Fruit fly (Drosophila melanogaster) whole organism, embryonic: ENCODE results near the gene Or22c.

Experiments
- Ada2b ChIP-seq: fragments of 200-800 bp; sonication (Bioruptor generic); IDR thresholded peaks from 2 replicates; pipeline ENCODE4 v1.3.6; 2022; ENCODE audit warnings: missing biosample characterization, missing genetic modification characterization
- Awh ChIP-seq: fragments of 200-800 bp; sonication (Bioruptor generic); IDR thresholded peaks from 2 replicates; pipeline ENCODE4, ENCODE4 v1.3.6; 2022; ENCODE audit warnings: missing biosample characterization, missing genetic modification characterization
- CG11560 ChIP-seq: fragments of 200-800 bp; sonication (Bioruptor generic); IDR thresholded peaks from 3 replicates; pipeline ENCODE4 v1.3.6; 2022; ENCODE audit warnings: missing biosample characterization, missing genetic modification characterization
- CG12155 ChIP-seq: fragments of 200-800 bp; sonication (Bioruptor generic); optimal IDR thresholded peaks from 3 replicates; lab custom pipeline; 2016; ENCODE audit warnings: missing biosample characterization, missing genetic modification characterization
- CG17328 ChIP-seq: fragments of 200-800 bp; sonication (Bioruptor generic); IDR thresholded peaks from 2 replicates; pipeline ENCODE4 v1.3.6; 2022; ENCODE audit warnings: missing biosample characterization, missing genetic modification characterization
- CG17359 ChIP-seq: fragments of 200-800 bp; sonication (Bioruptor generic); optimal IDR thresholded peaks from 3 replicates; lab custom pipeline; 2018; ENCODE audit warnings: missing biosample characterization, mild to moderate bottlenecking, missing genetic modification characterization, moderate library complexity
- CG18262 ChIP-seq: fragments of 200-800 bp; optimal IDR thresholded peaks from 3 replicates; lab custom pipeline; 2019; ENCODE audit warnings: missing biosample characterization, mild to moderate bottlenecking, missing genetic modification characterization, moderate library complexity
- CG18764 ChIP-seq: fragments of 200-800 bp; sonication (Bioruptor generic); optimal IDR thresholded peaks from 3 replicates; lab custom pipeline; 2016; ENCODE audit warnings: missing biosample characterization, missing genetic modification characterization
- CG2129 ChIP-seq: fragments of 200-800 bp; sonication (Bioruptor generic); IDR thresholded peaks from 2 replicates; pipeline ENCODE4 v1.3.6; 2022; ENCODE audit warnings: missing biosample characterization, missing genetic modification characterization; ENCODE audit not compliant: partially characterized antibody
- CG30431 ChIP-seq: fragments of 200-800 bp; sonication (Bioruptor generic); optimal IDR thresholded peaks from 2 replicates; lab custom pipeline; 2017; ENCODE audit warnings: missing biosample characterization, missing genetic modification characterization
- CG3065 ChIP-seq: fragments of 200-800 bp; sonication (Bioruptor generic); optimal IDR thresholded peaks from 2 replicates; lab custom pipeline; 2016; ENCODE audit warnings: missing biosample characterization, missing genetic modification characterization
- CG3838 ChIP-seq: fragments of 200-800 bp; sonication (Bioruptor generic); optimal IDR thresholded peaks from 3 replicates; lab custom pipeline; 2016; ENCODE audit warnings: missing biosample characterization, missing genetic modification characterization
- CG4404 ChIP-seq: fragments of 200-800 bp; sonication (Bioruptor generic); IDR thresholded peaks from 2 replicates; pipeline ENCODE4 v1.3.6; 2022; ENCODE audit warnings: missing biosample characterization, missing genetic modification characterization
- CG4730 ChIP-seq: fragments of 200-800 bp; sonication (Bioruptor generic); IDR thresholded peaks from 2 replicates; pipeline ENCODE4 v1.3.6; 2022; ENCODE audit warnings: missing biosample characterization, missing genetic modification characterization
- CG6654 ChIP-seq: fragments of 200-800 bp; sonication (Bioruptor generic); optimal IDR thresholded peaks from 2 replicates; lab custom pipeline; 2017; ENCODE audit warnings: missing biosample characterization, mild to moderate bottlenecking, missing genetic modification characterization
- CG8089 ChIP-seq: fragments of 200-800 bp; sonication (Bioruptor generic); optimal IDR thresholded peaks from 3 replicates; lab custom pipeline; 2016; ENCODE audit warnings: missing biosample characterization, missing genetic modification characterization
- CG9932 ChIP-seq: fragments of 200-800 bp; sonication (Bioruptor generic); IDR thresholded peaks from 2 replicates; pipeline ENCODE4 v1.3.6; 2022; ENCODE audit warnings: missing biosample characterization, missing genetic modification characterization
- Dll ChIP-seq: fragments of 200-800 bp; sonication (Bioruptor generic); IDR thresholded peaks from 4 replicates; pipeline ENCODE4 v1.3.6; 2022; ENCODE audit warnings: missing biosample characterization, missing genetic modification characterization; ENCODE audit not compliant: partially characterized antibody
- Ets65A ChIP-seq: fragments of 200-800 bp; sonication (Bioruptor generic); peaks from one replicate; lab custom pipeline; 2016; ENCODE audit warnings: missing biosample characterization, missing genetic modification characterization
- H2.0 ChIP-seq: fragments of 200-800 bp; sonication (Bioruptor generic); IDR thresholded peaks from 2 replicates; pipeline ENCODE4 v1.3.6; 2022; ENCODE audit warnings: missing biosample characterization, missing genetic modification characterization
- HLH3B ChIP-seq: fragments of 200-800 bp; sonication (Bioruptor generic); IDR thresholded peaks from 2 replicates; pipeline ENCODE4 v1.3.6; 2022; ENCODE audit warnings: missing biosample characterization, missing genetic modification characterization
- Med ChIP-seq: fragments of 200-800 bp; sonication (Bioruptor generic); peaks from one replicate; lab custom pipeline; 2016; ENCODE audit warnings: missing biosample characterization, missing genetic modification characterization, mild to moderate bottlenecking, inconsistent platforms, moderate library complexity
- Neu2 ChIP-seq: fragments of 200-800 bp; sonication (Bioruptor generic); optimal IDR thresholded peaks from 3 replicates; lab custom pipeline; 2016; ENCODE audit warnings: missing biosample characterization, missing genetic modification characterization, borderline replicate concordance
- NfI ChIP-seq: fragments of 200-800 bp; sonication (Bioruptor generic); optimal IDR thresholded peaks from 3 replicates; lab custom pipeline; 2018; ENCODE audit warnings: missing biosample characterization, mild to moderate bottlenecking, missing genetic modification characterization, moderate library complexity
- Pdp1 ChIP-seq, 2 experiments: fragments of 200-800 bp; sonication (Bioruptor generic); optimal IDR thresholded peaks; 3 replicates each; lab custom pipeline; 2016; ENCODE audit warnings: missing biosample characterization in 2 of 2, missing genetic modification characterization in 2 of 2, mild to moderate bottlenecking in 1 of 2, moderate library complexity in 1 of 2
- aop ChIP-seq: fragments of 200-800 bp; sonication (Bioruptor generic); IDR thresholded peaks from 2 replicates; pipeline ENCODE4 v1.3.6; 2022; ENCODE audit warnings: missing biosample characterization, missing genetic modification characterization
- ara ChIP-seq: fragments of 200-800 bp; sonication (Bioruptor generic); IDR thresholded peaks from 2 replicates; pipeline ENCODE4 v1.3.6; 2022; ENCODE audit warnings: missing biosample characterization, missing genetic modification characterization
- bowl ChIP-seq: fragments of 200-800 bp; sonication (Bioruptor generic); IDR thresholded peaks from 2 replicates; pipeline ENCODE4 v1.3.6; 2022; ENCODE audit warnings: missing biosample characterization, missing genetic modification characterization
- cas ChIP-seq: fragments of 200-800 bp; sonication (Bioruptor generic); IDR thresholded peaks from 2 replicates; pipeline ENCODE4 v1.3.6; 2022; ENCODE audit warnings: missing biosample characterization, missing genetic modification characterization
- caup ChIP-seq: fragments of 200-800 bp; sonication (Bioruptor generic); optimal IDR thresholded peaks from 3 replicates; lab custom pipeline; 2017; ENCODE audit warnings: missing biosample characterization, mild to moderate bottlenecking, missing genetic modification characterization, moderate library complexity; ENCODE audit not compliant: severe bottlenecking
- chif ChIP-seq, 2 experiments: fragments of 200-800 bp; sonication (Bioruptor generic); optimal IDR thresholded peaks; 3 replicates each; lab custom pipeline; 2016; ENCODE audit warnings: missing biosample characterization in 2 of 2, missing genetic modification characterization in 2 of 2
- chm ChIP-seq: fragments of 200-800 bp; sonication (Bioruptor generic); IDR thresholded peaks from 2 replicates; pipeline ENCODE4 v1.3.6; 2022; ENCODE audit warnings: missing biosample characterization, missing genetic modification characterization
- corto ChIP-seq: fragments of 200-800 bp; sonication (Bioruptor generic); optimal IDR thresholded peaks from 2 replicates; lab custom pipeline; 2016; ENCODE audit warnings: missing biosample characterization, mild to moderate bottlenecking, missing genetic modification characterization, moderate library complexity
- da ChIP-seq: fragments of 200-800 bp; sonication (Bioruptor generic); optimal IDR thresholded peaks from 2 replicates; lab custom pipeline; 2016; ENCODE audit warnings: missing biosample characterization, missing genetic modification characterization
- gro ChIP-seq: fragments of 200-800 bp; sonication (Bioruptor generic); optimal IDR thresholded peaks from 2 replicates; lab custom pipeline; 2016; ENCODE audit warnings: missing biosample characterization, missing genetic modification characterization
- hkb ChIP-seq, 2 experiments: fragments of 200-800 bp in 1 of 2; fragments of >200 bp in 1 of 2; sonication (Bioruptor generic) in 1 of 2; IDR thresholded peaks in 1 of 2; optimal IDR thresholded peaks in 1 of 2; 2 replicates each; pipeline versions ENCODE4 v1.3.6 to Lab custom; 2017 to 2022; ENCODE audit warnings: missing biosample characterization in 1 of 2, missing genetic modification characterization in 1 of 2
- kay ChIP-seq: fragments of 200-800 bp; sonication (Bioruptor generic); optimal IDR thresholded peaks from 2 replicates; lab custom pipeline; 2016; ENCODE audit warnings: missing biosample characterization, missing genetic modification characterization
- lmd ChIP-seq: fragments of 200-800 bp; sonication (Bioruptor generic); IDR thresholded peaks from 2 replicates; pipeline ENCODE4 v1.3.6; 2022; ENCODE audit warnings: missing biosample characterization, missing genetic modification characterization
- lola ChIP-seq, 3 experiments: fragments of >200 bp in 2 of 3; fragments of 200-800 bp in 1 of 3; sonication (Bioruptor generic) in 1 of 3; optimal IDR thresholded peaks; 2 replicates each; lab custom pipeline; 2017 to 2019; ENCODE audit warnings: missing biosample characterization in 3 of 3, missing genetic modification characterization in 3 of 3, mild to moderate bottlenecking in 1 of 3, moderate library complexity in 1 of 3
- nom ChIP-seq: fragments of 200-800 bp; sonication (Bioruptor generic); optimal IDR thresholded peaks from 2 replicates; lab custom pipeline; 2017; ENCODE audit warnings: missing biosample characterization, missing genetic modification characterization, mild to moderate bottlenecking, moderate library complexity, missing genetic modification reagents
- onecut ChIP-seq: fragments of 200-800 bp; sonication (Bioruptor generic); IDR thresholded peaks from 2 replicates; pipeline ENCODE4 v1.3.6; 2022; ENCODE audit warnings: missing biosample characterization, missing genetic modification characterization
- pita ChIP-seq: fragments of 200-800 bp; sonication (Bioruptor generic); optimal IDR thresholded peaks from 2 replicates; lab custom pipeline; 2017; ENCODE audit warnings: missing biosample characterization, mild to moderate bottlenecking, missing genetic modification characterization
- row ChIP-seq: fragments of 200-800 bp; sonication (Bioruptor generic); IDR thresholded peaks from 3 replicates; pipeline ENCODE4 v1.3.6; 2022; ENCODE audit warnings: missing biosample characterization, missing genetic modification characterization
- sens ChIP-seq: fragments of 200-800 bp; sonication (Bioruptor generic); peaks from one replicate; lab custom pipeline; 2016; ENCODE audit warnings: missing biosample characterization, missing genetic modification characterization
- sqz ChIP-seq: fragments of 200-800 bp; sonication (Bioruptor generic); optimal IDR thresholded peaks from 3 replicates; lab custom pipeline; 2018; ENCODE audit warnings: missing biosample characterization, mild to moderate bottlenecking, missing genetic modification characterization
- sr ChIP-seq: fragments of 200-800 bp; sonication (Bioruptor generic); IDR thresholded peaks from 3 replicates; pipeline ENCODE4 v1.3.6; 2022; ENCODE audit warnings: missing biosample characterization, missing genetic modification characterization
- tup ChIP-seq: fragments of 200-800 bp; sonication (Bioruptor generic); optimal IDR thresholded peaks from 2 replicates; lab custom pipeline; 2016; ENCODE audit warnings: missing biosample characterization, mild to moderate bottlenecking, missing genetic modification characterization, moderate library complexity
- unpg ChIP-seq: fragments of 200-800 bp; sonication (Bioruptor generic); optimal IDR thresholded peaks from 3 replicates; lab custom pipeline; 2018; ENCODE audit warnings: missing biosample characterization, mild to moderate bottlenecking, missing genetic modification characterization, moderate library complexity
- zen2 ChIP-seq: fragments of 200-800 bp; sonication (Bioruptor generic); IDR thresholded peaks from 3 replicates; pipeline ENCODE4 v1.3.6; 2022; ENCODE audit warnings: missing biosample characterization, missing genetic modification characterization; ENCODE audit not compliant: partially characterized antibody
- zf30C ChIP-seq: fragments of 200-800 bp; sonication (Bioruptor generic); optimal IDR thresholded peaks from 3 replicates; lab custom pipeline; 2018; ENCODE audit warnings: missing biosample characterization, mild to moderate bottlenecking, missing genetic modification characterization

Gene Or22c

DNA sequence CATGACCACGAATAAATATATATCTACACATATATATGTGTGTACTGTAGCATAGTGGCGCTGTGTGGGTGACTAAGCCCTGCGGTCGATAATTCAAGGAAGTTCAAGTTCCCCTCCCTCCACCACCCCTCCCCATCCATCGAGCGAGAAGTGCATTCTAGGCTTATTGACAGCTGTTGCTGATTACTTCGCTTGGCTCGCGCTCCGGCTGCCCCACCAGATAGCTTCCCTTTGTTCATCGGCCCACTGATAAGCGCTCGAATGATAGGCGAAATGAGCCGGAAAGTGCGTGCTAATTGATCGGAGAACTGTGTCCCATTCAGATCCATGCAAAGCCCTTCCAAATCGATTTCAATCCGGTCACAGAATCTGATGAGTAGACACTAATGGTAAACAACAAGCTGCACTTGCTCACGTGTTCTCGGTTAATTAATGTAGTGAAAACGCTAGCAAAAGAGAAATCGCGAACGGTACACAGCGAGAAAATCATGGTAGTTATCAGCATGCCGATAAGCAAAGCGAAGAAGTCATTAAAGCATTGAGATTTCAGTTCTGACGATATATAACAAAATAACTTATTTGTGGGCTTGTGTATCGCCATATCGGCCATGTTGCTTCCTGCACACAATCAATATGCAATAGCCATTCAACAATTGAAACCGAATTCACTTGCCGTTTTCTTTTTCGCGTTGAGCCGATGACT, 16.0 kb upstream of the Or22c start (continued):
- TF ChIP-seq CG17328 (GFP tag; lab: Robert Waterston, UW): no peak
- TF ChIP-seq Ada2b (GFP tag; lab: Robert Waterston, UW): no peak
- TF ChIP-seq CG3065: no peak
- peak; percentile 70 for TF ChIP-seq onecut (GFP tag; lab: Robert Waterston, UW)
- no peak for TF ChIP-seq caup
- no peak for TF ChIP-seq H2.0 (GFP tag; lab: Robert Waterston, UW)
- peak; percentile 3 for TF ChIP-seq unpg
- no peak for TF ChIP-seq CG3838
- no peak for TF ChIP-seq Ets65A (GFP tag; lab: Kevin White, UChicago)
- TF ChIP-seq chif (GFP tag; optimal IDR thresholded peaks at IDR 0.05; lab: Kevin White, UChicago): no peak
- no peak for TF ChIP-seq chm (GFP tag; lab: Robert Waterston, UW)
- TF ChIP-seq tup (GFP tag; lab: Kevin White, UChicago): no peak
- no peak for TF ChIP-seq sqz
- peak; percentile 10 for TF ChIP-seq nom
- TF ChIP-seq CG11560 (tag; lab: Robert Waterston, UW): no peak
- TF ChIP-seq Med (GFP tag; lab: Kevin White, UChicago): peak; percentile 67
- no peak for TF ChIP-seq CG4404
- TF ChIP-seq NfI (GFP tag; lab: Kevin White, UChicago): no peak
- TF ChIP-seq ara: no peak
- TF ChIP-seq kay: peak; percentile 65
- TF ChIP-seq lola (GFP tag; optimal IDR thresholded peaks at IDR 0.05; lab: Kevin White, UChicago): no peak
- TF ChIP-seq sr (GFP tag; lab: Robert Waterston, UW): no peak
- TF ChIP-seq CG2129 (GFP tag; lab: Robert Waterston, UW): no peak
- no peak for TF ChIP-seq hkb (optimal IDR thresholded peaks at IDR 0.05; lab: Kevin White, UChicago)
- no peak for TF ChIP-seq hkb (GFP tag; IDR thresholded peaks at IDR 0.05; lab: Robert Waterston, UW)
- peak in 1 of 2 experiments; percentile 23 for TF ChIP-seq Pdp1 (GFP tag; optimal IDR thresholded peaks at IDR 0.05; lab: Kevin White, UChicago)
- peak; percentile 44 for TF ChIP-seq zf30C (GFP tag; lab: Kevin White, UChicago)
- no peak for TF ChIP-seq HLH3B
- TF ChIP-seq gro (GFP tag; lab: Kevin White, UChicago): no peak
- TF ChIP-seq sens (GFP tag; lab: Kevin White, UChicago): peak; percentile 67
- TF ChIP-seq CG18262: no peak
- no peak for TF ChIP-seq CG18764 (GFP tag; lab: Kevin White, UChicago)
- TF ChIP-seq CG9932 (GFP tag; lab: Robert Waterston, UW): no peak
- no peak for TF ChIP-seq CG8089 (GFP tag; lab: Kevin White, UChicago)
- no peak for TF ChIP-seq CG6654 (GFP tag; lab: Kevin White, UChicago)
- TF ChIP-seq Awh (GFP tag; lab: Robert Waterston, UW): no peak
- TF ChIP-seq CG30431: no peak
- TF ChIP-seq zen2 (GFP tag; lab: Robert Waterston, UW): no peak
- TF ChIP-seq pita (GFP tag; lab: Kevin White, UChicago): no peak
- TF ChIP-seq aop: no peak
- no peak for TF ChIP-seq bowl (GFP tag; lab: Robert Waterston, UW)
- TF ChIP-seq CG17359 (tag; lab: Kevin White, UChicago): peak; percentile 2
- TF ChIP-seq Dll (GFP tag; lab: Robert Waterston, UW): no peak
- no peak for TF ChIP-seq CG4730
- no peak for TF ChIP-seq Neu2
- no peak for TF ChIP-seq lmd
- no peak for TF ChIP-seq CG12155
- no peak for TF ChIP-seq cas (GFP tag; lab: Robert Waterston, UW)
- TF ChIP-seq row: 0 out of 3 replicates have a peak, but pooled peaks have one; percentile 12
- no peak for TF ChIP-seq da (GFP tag; lab: Kevin White, UChicago)
- TF ChIP-seq corto: no peak
